Worm (Caenorhabditis elegans) whole organism, early embryonic: Measurements from ENCODE around the gene sru-21.

Experiments
- B0310.2 ChIP-seq: sonication (generic microtip); optimal IDR thresholded peaks from 2 replicates; lab custom pipeline; 2016; ENCODE audit warnings: mild to moderate bottlenecking, missing genetic modification characterization, missing compliant biosample characterization
- F13C5.2 ChIP-seq: sonication (generic microtip); optimal IDR thresholded peaks from 2 replicates; lab custom pipeline; 2017; ENCODE audit warnings: mild to moderate bottlenecking, missing genetic modification characterization, inconsistent platforms, missing compliant biosample characterization
- aly-1 ChIP-seq: sonication (generic microtip); optimal IDR thresholded peaks from 2 replicates; lab custom pipeline; 2016; ENCODE audit warnings: missing genetic modification characterization, missing compliant biosample characterization
- ama-1 ChIP-seq: fragments of 150-350 bp; optimal IDR thresholded peaks from 2 replicates; lab custom pipeline; 2014
- ceh-13 ChIP-seq: fragments of 200-800 bp; sonication (Bioruptor generic); optimal IDR thresholded peaks from 2 replicates; lab custom pipeline; 2018; ENCODE audit warnings: mild to moderate bottlenecking, missing genetic modification characterization, missing compliant biosample characterization
- ceh-36 ChIP-seq: sonication (generic microtip); optimal IDR thresholded peaks from 2 replicates; lab custom pipeline; 2016; ENCODE audit warnings: missing genetic modification characterization, inconsistent platforms, missing compliant biosample characterization
- ets-7 ChIP-seq: sonication (generic microtip); optimal IDR thresholded peaks from 2 replicates; lab custom pipeline; 2016; ENCODE audit warnings: missing genotype, missing genetic modification characterization, missing compliant biosample characterization
- flt-1 ChIP-seq: fragments of 200-800 bp; sonication (Bioruptor generic); IDR thresholded peaks from 2 replicates; pipeline ENCODE4 v1.3.6; 2022; ENCODE audit warnings: missing genetic modification characterization, missing compliant biosample characterization
- hmbx-1 ChIP-seq: sonication (generic microtip); optimal IDR thresholded peaks from 2 replicates; lab custom pipeline; 2016; ENCODE audit warnings: mild to moderate bottlenecking, missing genetic modification characterization, missing compliant biosample characterization
- hmg-4 ChIP-seq: fragments of 200-800 bp; sonication (Bioruptor generic); optimal IDR thresholded peaks from 2 replicates; lab custom pipeline; 2018; ENCODE audit warnings: mild to moderate bottlenecking, missing genetic modification characterization, missing compliant biosample characterization
- hnd-1 ChIP-seq: sonication (generic microtip); optimal IDR thresholded peaks from 2 replicates; lab custom pipeline; 2016; ENCODE audit warnings: missing genetic modification characterization, missing compliant biosample characterization
- pes-1 ChIP-seq: fragments of 200-800 bp; sonication (Bioruptor generic); IDR thresholded peaks from 2 replicates; pipeline ENCODE4 v1.3.6; 2022; ENCODE audit warnings: missing genetic modification reagents, missing genetic modification characterization, missing compliant biosample characterization
- scrt-1 ChIP-seq: fragments of 200-800 bp; sonication (Bioruptor generic); IDR thresholded peaks from 2 replicates; pipeline ENCODE4 v1.3.6; 2022; ENCODE audit warnings: missing genetic modification characterization, missing compliant biosample characterization
- sea-1 ChIP-seq: fragments of 200-800 bp; sonication (Bioruptor generic); conservative IDR thresholded peaks from 2 replicates; pipeline ENCODE4 v1.3.6; 2022; ENCODE audit warnings: missing genetic modification characterization, missing compliant biosample characterization
- tbx-11 ChIP-seq: fragments of 200-800 bp; sonication (Bioruptor generic); IDR thresholded peaks from 2 replicates; pipeline ENCODE4 v1.3.6; 2022; ENCODE audit warnings: missing genetic modification characterization, missing compliant biosample characterization
- tbx-37 ChIP-seq: fragments of 200-800 bp; sonication (Bioruptor generic); conservative IDR thresholded peaks from 2 replicates; pipeline ENCODE4 v1.3.6; 2022; ENCODE audit warnings: missing genetic modification reagents, missing genetic modification characterization, missing compliant biosample characterization
- tra-4 ChIP-seq: sonication (generic microtip); optimal IDR thresholded peaks from 2 replicates; lab custom pipeline; 2017; ENCODE audit warnings: missing genetic modification characterization, missing compliant biosample characterization

sru-21 gene

DNA sequence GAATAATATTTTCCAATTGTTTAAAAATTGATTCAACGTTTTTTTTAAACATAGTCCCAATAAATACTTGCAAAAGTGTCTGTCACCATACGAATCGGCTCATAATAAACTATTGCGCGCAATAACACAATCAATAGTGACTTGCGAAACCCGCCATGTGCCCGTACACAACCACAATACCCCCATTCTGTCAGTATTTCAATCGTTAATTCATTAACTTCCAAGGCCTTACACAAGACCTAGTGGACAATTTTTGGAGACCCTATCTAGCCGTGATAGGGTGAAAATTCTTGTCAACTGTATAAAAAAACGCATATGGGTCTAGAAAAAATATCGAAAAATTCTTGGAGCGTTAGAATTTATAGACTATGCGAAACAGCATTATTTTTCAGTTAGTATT, 25.9 kb upstream of the sru-21 start:
- TF ChIP-seq pes-1 (GFP tag; lab: Robert Waterston, UW) (no peak), sea-1 (GFP tag; lab: Robert Waterston, UW) (no peak), F13C5.2 (tag; lab: Kevin White, UChicago) (no peak), hmg-4 (no peak), scrt-1 (no peak), ceh-13 (GFP tag; lab: Kevin White, UChicago) (no peak), ets-7 (no peak), B0310.2 (no peak), hnd-1 (tag; lab: Kevin White, UChicago) (no peak), tbx-11 (GFP tag; lab: Robert Waterston, UW) (no peak), aly-1 (tag; lab: Kevin White, UChicago) (no peak), tbx-37 (GFP tag; lab: Robert Waterston, UW) (no peak), flt-1 (GFP tag; lab: Robert Waterston, UW) (no peak), ceh-36 (tag; lab: Kevin White, UChicago) (no peak), hmbx-1 (tag; lab: Kevin White, UChicago) (no peak), ama-1 (lab: Kevin White, UChicago) (no peak)

- no peak for TF ChIP-seq scrt-1
- TF ChIP-seq ets-7: no peak
- no peak for TF ChIP-seq sea-1 (GFP tag; lab: Robert Waterston, UW)
- TF ChIP-seq pes-1 (GFP tag; lab: Robert Waterston, UW): no peak
- no peak for TF ChIP-seq ama-1 (lab: Kevin White, UChicago)
- TF ChIP-seq ceh-36 (tag; lab: Kevin White, UChicago): no peak
- no peak for TF ChIP-seq F13C5.2 (tag; lab: Kevin White, UChicago)
- TF ChIP-seq aly-1 (tag; lab: Kevin White, UChicago): no peak
- TF ChIP-seq tra-4 (tag; lab: Kevin White, UChicago): no peak
- no peak for TF ChIP-seq hmg-4
Measured at ce11 chrIV:13601428-13601827, 25.1 kb upstream of the sru-21 start.

ce11 chrIV:13601973-13602669, 24.4 kb upstream of the sru-21 start, which contains the start of gene Y45F10B.59:
Gene Y45F10B.59, plus strand, starts transcription at chrIV:13602619.
- TF ChIP-seq tbx-37 (GFP tag; lab: Robert Waterston, UW) (no peak), F13C5.2 (tag; lab: Kevin White, UChicago) (no peak)

DNA sequence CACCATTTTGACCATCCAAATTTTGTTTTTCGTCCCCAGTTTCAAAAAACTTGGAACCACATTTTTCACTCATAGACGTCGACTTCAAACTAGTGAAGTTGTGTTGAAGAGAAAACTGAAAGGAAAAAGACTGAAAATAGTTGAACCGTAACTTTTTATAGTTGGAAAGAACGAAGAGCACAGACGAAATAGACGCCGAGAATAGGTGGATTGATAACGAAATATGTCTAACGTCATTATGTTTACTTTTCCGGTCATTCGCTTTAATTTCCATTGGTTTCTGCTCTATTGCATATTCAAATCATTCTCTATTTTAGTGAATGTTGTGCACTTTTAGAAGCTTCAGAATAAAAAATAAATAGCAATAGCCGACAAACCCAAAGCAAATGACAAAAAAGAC, 16.8 kb upstream of the sru-21 start, which contains the start of gene C08F11.13:
TSS of gene C08F11.13 (minus strand) at position 138 of the 400 bp plus-strand sequence.
- TF ChIP-seq ceh-13 (GFP tag; lab: Kevin White, UChicago) (no peak), scrt-1 (no peak)

DNA sequence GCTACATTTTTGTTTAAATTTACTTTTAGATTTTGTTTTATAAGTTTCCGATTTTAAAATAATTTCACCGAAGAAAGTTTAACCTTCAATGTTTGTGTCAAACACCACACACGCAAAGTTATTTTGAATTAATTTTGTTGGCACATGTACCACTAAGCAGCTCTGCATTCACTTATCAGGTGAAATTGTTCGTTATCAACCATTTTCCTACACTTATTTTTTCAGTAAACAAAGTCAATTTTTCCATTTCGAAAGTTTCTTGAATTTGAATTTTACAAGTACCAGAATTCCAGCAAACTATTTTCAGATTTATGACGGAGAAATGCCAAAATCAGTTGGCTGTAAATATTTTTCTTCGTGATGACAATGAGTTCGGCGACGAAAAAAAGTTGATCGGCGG, 7.4 kb upstream of the sru-21 start, which contains the start of gene C08F11.3:
TSS of gene C08F11.3 (plus strand) at position 301 of the 400 bp plus-strand sequence.
- TF ChIP-seq hnd-1 (tag; lab: Kevin White, UChicago) (no peak), ets-7 (no peak), B0310.2 (no peak), tra-4 (tag; lab: Kevin White, UChicago) (no peak), scrt-1 (no peak), aly-1 (tag; lab: Kevin White, UChicago) (no peak), ama-1 (lab: Kevin White, UChicago) (no peak), hmbx-1 (tag; lab: Kevin White, UChicago) (no peak), sea-1 (GFP tag; lab: Robert Waterston, UW) (no peak), tbx-11 (GFP tag; lab: Robert Waterston, UW) (no peak), tbx-37 (GFP tag; lab: Robert Waterston, UW) (no peak)

ce11 chrIV:13623533-13623932, 3.0 kb upstream of the sru-21 start, which contains the start of gene C08F11.1:
Gene C08F11.1, plus strand, starts transcription at chrIV:13623833.
- TF ChIP-seq scrt-1 (no peak), B0310.2 (no peak), ceh-13 (GFP tag; lab: Kevin White, UChicago) (no peak), hmbx-1 (tag; lab: Kevin White, UChicago) (no peak), pes-1 (GFP tag; lab: Robert Waterston, UW) (no peak), ceh-36 (tag; lab: Kevin White, UChicago) (no peak), aly-1 (tag; lab: Kevin White, UChicago) (no peak), ets-7 (no peak), tbx-37 (GFP tag; lab: Robert Waterston, UW) (no peak), ama-1 (lab: Kevin White, UChicago) (no peak), hnd-1 (tag; lab: Kevin White, UChicago) (no peak), sea-1 (GFP tag; lab: Robert Waterston, UW) (no peak), tra-4 (tag; lab: Kevin White, UChicago) (no peak), tbx-11 (GFP tag; lab: Robert Waterston, UW) (no peak), hmg-4 (no peak), F13C5.2 (tag; lab: Kevin White, UChicago) (no peak), flt-1 (GFP tag; lab: Robert Waterston, UW) (no peak)

DNA sequence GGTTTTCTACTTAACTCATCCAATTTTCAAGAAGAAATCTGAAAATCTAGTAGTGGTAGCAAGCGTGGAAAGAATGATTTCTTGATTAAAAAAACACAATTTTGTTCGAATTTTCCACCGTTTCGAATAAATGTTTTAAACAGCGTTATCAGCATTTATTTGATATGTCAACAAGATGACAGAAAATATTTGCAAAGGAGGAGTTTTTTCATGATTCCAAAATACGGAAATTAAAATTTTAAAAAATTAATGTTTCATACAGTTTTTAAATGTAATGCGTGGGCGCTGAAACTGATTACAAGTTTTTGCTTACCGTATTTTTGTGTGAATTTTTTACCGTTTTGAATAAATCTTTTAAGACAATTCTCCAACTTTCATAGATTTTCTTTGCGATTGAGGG, 6.0 kb downstream of the sru-21 start:
- TF ChIP-seq tbx-37 (GFP tag; lab: Robert Waterston, UW) (no peak), aly-1 (tag; lab: Kevin White, UChicago) (no peak), B0310.2 (no peak), F13C5.2 (tag; lab: Kevin White, UChicago) (no peak), pes-1 (GFP tag; lab: Robert Waterston, UW) (no peak), ama-1 (lab: Kevin White, UChicago) (no peak), sea-1 (GFP tag; lab: Robert Waterston, UW) (no peak), ceh-13 (GFP tag; lab: Kevin White, UChicago) (no peak), tra-4 (tag; lab: Kevin White, UChicago) (no peak)
